Fruit fly (Drosophila melanogaster) whole organism, wandering third instar larva: ENCODE measurements around the gene plum.
A peak's percentile ranks its signal among the peaks of the same experiment; 100 is the strongest.

Experiments used
- CG32264 ChIP-seq: fragments of 200-800 bp; sonication (Bioruptor generic); optimal IDR thresholded peaks from 2 replicates; lab custom pipeline; 2016; ENCODE audit warnings: missing biosample characterization, missing genetic modification characterization
- CG9705 ChIP-seq: fragments of 200-800 bp; sonication (Bioruptor generic); optimal IDR thresholded peaks from 2 replicates; lab custom pipeline; 2018; ENCODE audit warnings: missing biosample characterization, mild to moderate bottlenecking, missing genetic modification characterization
- CrebA ChIP-seq: fragments of 200-800 bp; sonication (Bioruptor generic); optimal IDR thresholded peaks from 2 replicates; lab custom pipeline; 2016; ENCODE audit warnings: missing biosample characterization, mild to moderate bottlenecking, missing genetic modification characterization, borderline replicate concordance
- Dfd ChIP-seq: fragments of >200 bp; optimal IDR thresholded peaks from 2 replicates; lab custom pipeline; 2017; ENCODE audit warnings: missing biosample characterization, missing genetic modification characterization
- Dif ChIP-seq: fragments of 200-275, 200-300 bp; sonication (Bioruptor generic); optimal IDR thresholded peaks from 2 replicates; lab custom pipeline; 2018; ENCODE audit warnings: missing biosample characterization, missing genetic modification characterization; ENCODE audit not compliant: partially characterized antibody
- HLH106 ChIP-seq: fragments of 200-800 bp; optimal IDR thresholded peaks from 3 replicates; lab custom pipeline; 2019; ENCODE audit warnings: missing biosample characterization, mild to moderate bottlenecking, missing genetic modification characterization, moderate library complexity
- Hnf4 ChIP-seq: fragments of 200-800 bp; sonication (Bioruptor generic); optimal IDR thresholded peaks from 2 replicates; lab custom pipeline; 2016; ENCODE audit warnings: missing biosample characterization, mild to moderate bottlenecking, missing genetic modification characterization
- Hr78 ChIP-seq: fragments of >200 bp; optimal IDR thresholded peaks from 2 replicates; lab custom pipeline; 2017; ENCODE audit warnings: missing biosample characterization, missing genetic modification characterization
- Hr83 ChIP-seq: fragments of 200-300 bp; sonication (Bioruptor generic); optimal IDR thresholded peaks from 2 replicates; lab custom pipeline; 2016; ENCODE audit warnings: missing biosample characterization, mild to moderate bottlenecking, missing genetic modification characterization, moderate library complexity; ENCODE audit not compliant: poor library complexity, severe bottlenecking
- Jra ChIP-seq: sonication (Bioruptor generic); optimal IDR thresholded peaks from 2 replicates; lab custom pipeline; 2016; ENCODE audit warnings: missing biosample characterization, missing genetic modification characterization
- Mio ChIP-seq: sonication (Bioruptor generic); optimal IDR thresholded peaks from 2 replicates; lab custom pipeline; 2016; ENCODE audit warnings: missing biosample characterization, missing genetic modification characterization
- OdsH ChIP-seq: fragments of 200-800 bp; sonication (Bioruptor generic); optimal IDR thresholded peaks from 2 replicates; lab custom pipeline; 2016; ENCODE audit warnings: missing biosample characterization, mild to moderate bottlenecking, missing genetic modification characterization
- Rel ChIP-seq, 2 experiments: fragments of 200-800 bp; sonication (Bioruptor generic) in 1 of 2; optimal IDR thresholded peaks; 2 replicates in 1 of 2; 3 replicates in 1 of 2; lab custom pipeline; 2016 to 2019; ENCODE audit warnings: mild to moderate bottlenecking in 2 of 2, missing biosample characterization in 2 of 2, missing genetic modification characterization in 2 of 2, moderate library complexity in 1 of 2
- Sp1 ChIP-seq: fragments of 200-800 bp; sonication (Bioruptor generic); optimal IDR thresholded peaks from 3 replicates; lab custom pipeline; 2019; ENCODE audit warnings: missing biosample characterization, mild to moderate bottlenecking, missing genetic modification characterization, moderate library complexity
- Vsx2 ChIP-seq: fragments of 200-300, 225-300 bp; sonication (Bioruptor generic); optimal IDR thresholded peaks from 2 replicates; lab custom pipeline; 2018; ENCODE audit warnings: missing biosample characterization, missing genetic modification characterization; ENCODE audit not compliant: partially characterized antibody
- br ChIP-seq: fragments of 200-800 bp; sonication (Bioruptor generic); optimal IDR thresholded peaks from 2 replicates; lab custom pipeline; 2016; ENCODE audit warnings: missing biosample characterization, missing genetic modification characterization
- brk ChIP-seq: fragments of 200-800 bp; sonication (Bioruptor generic); optimal IDR thresholded peaks from 2 replicates; lab custom pipeline; 2016; ENCODE audit warnings: missing biosample characterization, mild to moderate bottlenecking, missing genetic modification characterization
- dl ChIP-seq, 2 experiments: fragments of 175-275, 200-275 bp in 1 of 2; fragments of 200-275 bp in 1 of 2; sonication (Bioruptor generic); optimal IDR thresholded peaks; lab custom pipeline; 2018; ENCODE audit warnings: mild to moderate bottlenecking in 2 of 2, missing biosample characterization in 2 of 2, missing genetic modification characterization in 2 of 2, moderate library complexity in 2 of 2; ENCODE audit not compliant: partially characterized antibody in 2 of 2, insufficient read depth in 1 of 2
- dsf ChIP-seq: sonication (Bioruptor generic); optimal IDR thresholded peaks from 2 replicates; lab custom pipeline; 2016; ENCODE audit warnings: missing biosample characterization, missing genetic modification characterization, borderline replicate concordance
- ey ChIP-seq: fragments of 200-800 bp; sonication (Bioruptor generic); optimal IDR thresholded peaks from 2 replicates; lab custom pipeline; 2016; ENCODE audit warnings: missing biosample characterization, missing genetic modification characterization
- foxo ChIP-seq, 2 experiments: fragments of 200-800 bp; sonication (Bioruptor generic); optimal IDR thresholded peaks; 2 replicates in 1 of 2; 3 replicates in 1 of 2; lab custom pipeline; 2016 to 2017; ENCODE audit warnings: missing biosample characterization in 2 of 2, missing genetic modification characterization in 2 of 2
- fru ChIP-seq: fragments of 200-800 bp; sonication (Bioruptor generic); optimal IDR thresholded peaks from 3 replicates; lab custom pipeline; 2016; ENCODE audit warnings: missing biosample characterization, mild to moderate bottlenecking, missing genetic modification characterization
- h ChIP-seq: fragments of 200-800 bp; sonication (Bioruptor generic); optimal IDR thresholded peaks from 3 replicates; lab custom pipeline; 2016; ENCODE audit warnings: missing biosample characterization, mild to moderate bottlenecking, missing genetic modification characterization
- jim ChIP-seq: fragments of 175-275, 200-325 bp; sonication (Bioruptor generic); optimal IDR thresholded peaks from 2 replicates; lab custom pipeline; 2016; ENCODE audit warnings: missing biosample characterization, mild to moderate bottlenecking, missing genetic modification characterization
- lola ChIP-seq: fragments of >200 bp; optimal IDR thresholded peaks from 2 replicates; lab custom pipeline; 2017; ENCODE audit warnings: missing biosample characterization, missing genetic modification characterization
- pan ChIP-seq: fragments of >200 bp; optimal IDR thresholded peaks from 2 replicates; lab custom pipeline; 2017
- psq ChIP-seq: fragments of 200-800 bp; sonication (Bioruptor generic); optimal IDR thresholded peaks from 3 replicates; lab custom pipeline; 2017; ENCODE audit warnings: missing biosample characterization, mild to moderate bottlenecking, missing genetic modification characterization, moderate library complexity
- rgr ChIP-seq: fragments of 200-800 bp; sonication (Bioruptor generic); optimal IDR thresholded peaks from 3 replicates; lab custom pipeline; 2016; ENCODE audit warnings: missing biosample characterization, mild to moderate bottlenecking, missing genetic modification characterization
- sage ChIP-seq: fragments of 200-800 bp; sonication (Bioruptor generic); optimal IDR thresholded peaks from 2 replicates; lab custom pipeline; 2016; ENCODE audit warnings: missing biosample characterization, mild to moderate bottlenecking, missing genetic modification characterization
- sv ChIP-seq: fragments of 200-800 bp; sonication (Bioruptor generic); optimal IDR thresholded peaks from 3 replicates; lab custom pipeline; 2016; ENCODE audit warnings: missing biosample characterization, missing genetic modification characterization
- tai ChIP-seq: sonication (Bioruptor generic); optimal IDR thresholded peaks from 2 replicates; lab custom pipeline; 2016; ENCODE audit warnings: missing biosample characterization, missing genetic modification characterization
- usp ChIP-seq: fragments of >200 bp; optimal IDR thresholded peaks from 2 replicates; lab custom pipeline; 2017; ENCODE audit warnings: missing biosample characterization, missing genetic modification characterization
- woc ChIP-seq: sonication (Bioruptor generic); optimal IDR thresholded peaks from 2 replicates; lab custom pipeline; 2016; ENCODE audit warnings: missing biosample characterization, mild to moderate bottlenecking, missing genetic modification characterization

The plum gene

DNA sequence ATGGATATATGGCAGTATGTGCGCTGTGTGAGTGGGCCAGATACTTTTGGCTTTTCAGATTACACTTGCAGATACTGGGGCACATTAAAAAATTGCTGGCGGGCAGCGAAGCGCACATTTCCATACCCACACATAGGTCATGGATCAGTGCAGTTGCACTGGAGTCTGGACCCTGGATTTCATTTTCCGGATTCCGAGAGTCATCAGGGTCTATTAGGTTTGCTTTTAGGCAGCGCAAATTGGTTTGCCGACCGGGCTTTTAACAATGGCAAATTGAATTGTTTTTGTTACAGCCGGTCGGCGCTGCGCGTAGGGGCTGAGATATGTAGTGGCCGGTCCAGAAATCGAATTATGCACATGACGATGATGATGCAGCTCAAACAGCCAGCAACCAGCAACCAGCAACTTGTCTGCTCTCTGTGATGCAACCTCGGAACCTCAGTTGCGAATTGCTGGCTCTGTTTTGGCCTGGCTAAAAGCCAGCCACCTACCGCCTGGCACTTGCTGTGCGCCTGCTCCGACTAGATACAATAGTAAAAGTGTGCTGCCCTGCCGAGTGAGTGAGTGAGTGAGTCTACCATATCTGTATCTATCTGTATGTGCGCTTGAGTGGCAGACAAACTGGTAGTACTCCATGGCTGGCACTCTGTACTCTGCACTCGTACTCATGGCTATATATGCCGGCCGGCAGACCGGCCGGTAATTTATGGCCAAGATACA, 7.9 kb upstream of the plum start:
- TF ChIP-seq sv (GFP tag; lab: Kevin White, UChicago) (no peak), Dfd (GFP tag; lab: Kevin White, UChicago) (no peak), Jra (GFP tag; lab: Kevin White, UChicago) (no peak), Sp1 (GFP tag; lab: Kevin White, UChicago) (no peak), CG32264 (GFP tag; lab: Kevin White, UChicago) (no peak), Mio (no peak), jim (no peak), Dif (GFP tag; lab: Kevin White, UChicago) (no peak), CG9705 (no peak), rgr (no peak), usp (GFP tag; lab: Kevin White, UChicago) (no peak), ey (GFP tag; lab: Kevin White, UChicago) (no peak), Hr83 (GFP tag; lab: Kevin White, UChicago) (no peak), sage (no peak), lola (GFP tag; lab: Kevin White, UChicago) (no peak), CrebA (GFP tag; lab: Kevin White, UChicago) (no peak), OdsH (GFP tag; lab: Kevin White, UChicago) (no peak), Rel (GFP tag; optimal IDR thresholded peaks at IDR 0.05; lab: Kevin White, UChicago) (no peak), Rel (tag; optimal IDR thresholded peaks at IDR 0.05; lab: Kevin White, UChicago) (no peak), br (no peak)

DNA sequence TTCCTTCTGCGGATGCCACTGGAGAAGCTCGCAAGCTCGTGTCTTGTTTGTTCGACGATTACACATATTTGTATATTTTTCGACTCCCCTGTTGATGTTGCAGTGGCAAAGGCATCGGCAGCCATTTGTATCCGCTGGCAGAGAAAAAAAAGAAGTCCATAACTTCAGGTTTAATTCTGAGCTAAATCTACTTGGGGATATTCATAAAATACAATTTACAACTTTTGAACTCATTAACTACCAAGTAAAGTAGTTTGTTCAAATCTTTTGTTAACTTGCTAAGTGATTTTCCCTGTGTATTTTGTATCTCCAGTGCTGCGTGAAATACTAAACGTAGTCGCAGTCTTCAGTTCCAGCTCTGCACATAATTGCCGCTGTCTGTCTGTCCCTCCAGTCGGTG, 7.1 kb upstream of the plum start:
- TF ChIP-seq Rel (GFP tag; optimal IDR thresholded peaks at IDR 0.05; lab: Kevin White, UChicago) (no peak), Rel (tag; optimal IDR thresholded peaks at IDR 0.05; lab: Kevin White, UChicago) (no peak), sage (no peak), jim (no peak), Dfd (GFP tag; lab: Kevin White, UChicago) (no peak), rgr (peak; percentile 15), CG32264 (GFP tag; lab: Kevin White, UChicago) (no peak), HLH106 (tag; lab: Kevin White, UChicago) (no peak), ey (GFP tag; lab: Kevin White, UChicago) (peak; percentile 43), woc (GFP tag; lab: Kevin White, UChicago) (no peak), h (GFP tag; lab: Kevin White, UChicago) (no peak), br (peak; percentile 4), brk (GFP tag; lab: Kevin White, UChicago) (no peak), sv (GFP tag; lab: Kevin White, UChicago) (peak; percentile 14), CG9705 (no peak), OdsH (GFP tag; lab: Kevin White, UChicago) (peak; percentile 32), dl (GFP tag; optimal IDR thresholded peaks at IDR 0.05; lab: Kevin White, UChicago; ENCODE audit: insufficient read depth in 1 of 2, partially characterized antibody in 2 of 2) (no peak), foxo (GFP tag; optimal IDR thresholded peaks at IDR 0.05; lab: Kevin White, UChicago) (peak in 1 of 2 experiments; percentile 21), Hr78 (GFP tag; lab: Kevin White, UChicago) (no peak), Jra (GFP tag; lab: Kevin White, UChicago) (no peak), fru (GFP tag; lab: Kevin White, UChicago) (peak; percentile 31), Vsx2 (GFP tag; lab: Kevin White, UChicago) (no peak), tai (no peak)

DNA sequence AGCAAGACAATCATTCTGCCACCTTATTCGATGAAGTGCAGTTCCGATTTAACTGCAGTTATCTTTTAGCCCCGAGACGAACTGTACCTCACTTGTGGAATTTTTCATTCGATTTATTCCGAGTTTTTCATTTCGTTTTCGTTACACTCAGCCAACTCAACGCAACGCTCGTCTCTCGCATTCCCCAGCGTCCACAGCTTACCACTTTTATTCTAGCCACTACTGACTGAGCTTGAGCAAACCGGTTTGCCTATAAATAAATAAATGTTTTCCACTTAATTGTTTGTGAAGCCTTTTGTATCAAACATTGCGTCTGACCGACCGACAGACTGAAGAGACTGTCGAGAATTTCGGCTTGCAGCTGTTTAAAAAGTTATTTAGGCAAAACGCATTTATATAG, 6.3 kb upstream of the plum start:
- no peak for TF ChIP-seq fru (GFP tag; lab: Kevin White, UChicago)
- no peak for TF ChIP-seq h (GFP tag; lab: Kevin White, UChicago)
- no peak for TF ChIP-seq Dfd (GFP tag; lab: Kevin White, UChicago)
- no peak for TF ChIP-seq tai
- TF ChIP-seq rgr: no peak
- no peak for TF ChIP-seq dl (GFP tag; optimal IDR thresholded peaks at IDR 0.05; lab: Kevin White, UChicago; ENCODE audit: insufficient read depth in 1 of 2, partially characterized antibody in 2 of 2)
- no peak for TF ChIP-seq woc (GFP tag; lab: Kevin White, UChicago)
- TF ChIP-seq psq: no peak
- TF ChIP-seq Vsx2 (GFP tag; lab: Kevin White, UChicago): no peak
- no peak for TF ChIP-seq Rel (GFP tag; optimal IDR thresholded peaks at IDR 0.05; lab: Kevin White, UChicago)
- no peak for TF ChIP-seq Rel (tag; optimal IDR thresholded peaks at IDR 0.05; lab: Kevin White, UChicago)
- no peak for TF ChIP-seq OdsH (GFP tag; lab: Kevin White, UChicago)
- TF ChIP-seq sage: no peak
- no peak for TF ChIP-seq Hr78 (GFP tag; lab: Kevin White, UChicago)
- no peak for TF ChIP-seq pan (lab: Kevin White, UChicago)
- TF ChIP-seq brk (GFP tag; lab: Kevin White, UChicago): no peak
- TF ChIP-seq dsf (GFP tag; lab: Kevin White, UChicago): no peak
- no peak for TF ChIP-seq Hnf4
- no peak for TF ChIP-seq CG32264 (GFP tag; lab: Kevin White, UChicago)
- TF ChIP-seq Dif (GFP tag; lab: Kevin White, UChicago): no peak
- TF ChIP-seq CG9705: no peak
- TF ChIP-seq, all 38 proteins: peak for 0
